Worm (Caenorhabditis elegans) whole organism, late embryonic: ENCODE measurements around the gene nspb-12.

Source experiments
- C38D4.7 ChIP-seq: fragments of 200-800 bp; sonication (Bioruptor generic); optimal IDR thresholded peaks from 2 replicates; lab custom pipeline; 2018; ENCODE audit warnings: mild to moderate bottlenecking, missing genetic modification characterization, moderate library complexity, missing compliant biosample characterization
- F13H6.1 ChIP-seq: sonication (generic microtip); optimal IDR thresholded peaks from 2 replicates; lab custom pipeline; 2016; ENCODE audit warnings: missing genetic modification characterization, missing compliant biosample characterization
- K02D7.2 ChIP-seq: sonication (generic microtip); optimal IDR thresholded peaks from 2 replicates; lab custom pipeline; 2017; ENCODE audit warnings: mild to moderate bottlenecking, missing genetic modification characterization, missing compliant biosample characterization
- Y22D7AL.16 ChIP-seq: sonication (generic microtip); optimal IDR thresholded peaks from 2 replicates; lab custom pipeline; 2016; ENCODE audit warnings: missing genetic modification characterization, missing compliant biosample characterization
- ahr-1 ChIP-seq: sonication (generic microtip); optimal IDR thresholded peaks from 2 replicates; lab custom pipeline; 2016; ENCODE audit warnings: missing genetic modification characterization, missing compliant biosample characterization
- ceh-14 ChIP-seq: sonication (generic microtip); optimal IDR thresholded peaks from 2 replicates; lab custom pipeline; 2016; ENCODE audit warnings: missing genotype, missing genetic modification characterization, missing compliant biosample characterization
- ceh-18 ChIP-seq: sonication (generic microtip); optimal IDR thresholded peaks from 2 replicates; lab custom pipeline; 2016; ENCODE audit warnings: missing genetic modification characterization, missing compliant biosample characterization
- ceh-19 ChIP-seq: fragments of 200-800 bp; sonication (Bioruptor generic); optimal IDR thresholded peaks from 2 replicates; lab custom pipeline; 2018; ENCODE audit warnings: mild to moderate bottlenecking, missing genetic modification characterization, missing compliant biosample characterization
- ceh-2 ChIP-seq: sonication (generic microtip); optimal IDR thresholded peaks from 2 replicates; lab custom pipeline; 2016; ENCODE audit warnings: missing genotype, missing genetic modification characterization, missing compliant biosample characterization
- ceh-30 ChIP-seq: fragments of 150-350 bp; optimal IDR thresholded peaks from 2 replicates; lab custom pipeline; 2014; ENCODE audit warnings: missing biosample characterization, missing genetic modification characterization
- ceh-31 ChIP-seq: sonication (generic microtip); optimal IDR thresholded peaks from 2 replicates; lab custom pipeline; 2016; ENCODE audit warnings: missing genetic modification characterization, missing compliant biosample characterization
- ceh-34 ChIP-seq: sonication (generic microtip); optimal IDR thresholded peaks from 2 replicates; lab custom pipeline; 2016; ENCODE audit warnings: mild to moderate bottlenecking, missing genetic modification characterization, missing compliant biosample characterization
- ceh-48 ChIP-seq: sonication (generic microtip); optimal IDR thresholded peaks from 2 replicates; lab custom pipeline; 2016; ENCODE audit warnings: missing genetic modification characterization, inconsistent platforms, missing compliant biosample characterization
- dmd-4 ChIP-seq: sonication (generic microtip); optimal IDR thresholded peaks from 2 replicates; lab custom pipeline; 2016; ENCODE audit warnings: borderline replicate concordance, missing genetic modification characterization, missing compliant biosample characterization
- elt-2 ChIP-seq: sonication (generic microtip); optimal IDR thresholded peaks from 2 replicates; lab custom pipeline; 2016; ENCODE audit warnings: missing genetic modification reagents, missing genetic modification characterization, missing compliant biosample characterization
- elt-4 ChIP-seq: sonication (generic microtip); optimal IDR thresholded peaks from 2 replicates; lab custom pipeline; 2016; ENCODE audit warnings: missing genetic modification characterization, missing compliant biosample characterization
- ets-4 ChIP-seq: sonication (generic microtip); optimal IDR thresholded peaks from 2 replicates; lab custom pipeline; 2016; ENCODE audit warnings: missing genetic modification characterization, missing compliant biosample characterization
- eyg-1 ChIP-seq: sonication (generic microtip); optimal IDR thresholded peaks from 2 replicates; lab custom pipeline; 2016; ENCODE audit warnings: missing genotype, missing genetic modification characterization, missing compliant biosample characterization
- fkh-6 ChIP-seq: sonication (generic microtip); optimal IDR thresholded peaks from 2 replicates; lab custom pipeline; 2016; ENCODE audit warnings: missing genetic modification characterization, missing compliant biosample characterization
- gmeb-2 ChIP-seq: sonication (generic microtip); optimal IDR thresholded peaks from 2 replicates; lab custom pipeline; 2016; ENCODE audit warnings: missing genetic modification characterization, inconsistent platforms, missing compliant biosample characterization
- hlh-6 ChIP-seq: sonication (generic microtip); optimal IDR thresholded peaks from 2 replicates; lab custom pipeline; 2016; ENCODE audit warnings: missing genotype, missing genetic modification characterization, missing compliant biosample characterization
- lin-11 ChIP-seq: fragments of 200-800 bp; sonication (Bioruptor generic); optimal IDR thresholded peaks from 2 replicates; lab custom pipeline; 2018; ENCODE audit warnings: mild to moderate bottlenecking, missing genetic modification characterization, missing compliant biosample characterization
- mec-3 ChIP-seq: sonication (generic microtip); optimal IDR thresholded peaks from 2 replicates; lab custom pipeline; 2016; ENCODE audit warnings: borderline replicate concordance, missing genetic modification characterization, missing compliant biosample characterization
- nhr-232 ChIP-seq: sonication (generic microtip); optimal IDR thresholded peaks from 2 replicates; lab custom pipeline; 2016; ENCODE audit warnings: missing genetic modification characterization, missing compliant biosample characterization
- npax-4 ChIP-seq: sonication (generic microtip); optimal IDR thresholded peaks from 2 replicates; lab custom pipeline; 2016; ENCODE audit warnings: missing genetic modification characterization, missing compliant biosample characterization
- odd-2 ChIP-seq: sonication (generic microtip); optimal IDR thresholded peaks from 2 replicates; lab custom pipeline; 2017; ENCODE audit warnings: antibody characterized with exemption, mild to moderate bottlenecking, missing genetic modification characterization, missing compliant biosample characterization
- pag-3 ChIP-seq: sonication (generic microtip); optimal IDR thresholded peaks from 2 replicates; lab custom pipeline; 2016; ENCODE audit warnings: missing compliant biosample characterization, missing genetic modification characterization, borderline replicate concordance
- pat-9 ChIP-seq: fragments of 200-800 bp; sonication (Bioruptor generic); optimal IDR thresholded peaks from 2 replicates; lab custom pipeline; 2018; ENCODE audit warnings: mild to moderate bottlenecking, missing genetic modification characterization, moderate library complexity, missing compliant biosample characterization
- pha-2 ChIP-seq: sonication (generic microtip); optimal IDR thresholded peaks from 2 replicates; lab custom pipeline; 2017; ENCODE audit warnings: mild to moderate bottlenecking, missing genetic modification characterization, missing compliant biosample characterization
- pros-1 ChIP-seq: fragments of 150-350 bp; optimal IDR thresholded peaks from 2 replicates; lab custom pipeline; 2014; ENCODE audit warnings: missing biosample characterization, missing genetic modification reagents, missing genetic modification characterization
- ref-2 ChIP-seq: sonication (generic microtip); optimal IDR thresholded peaks from 2 replicates; lab custom pipeline; 2016; ENCODE audit warnings: missing genetic modification characterization, missing compliant biosample characterization
- rnt-1 ChIP-seq: sonication (generic microtip); optimal IDR thresholded peaks from 2 replicates; lab custom pipeline; 2016; ENCODE audit warnings: missing genetic modification characterization, missing compliant biosample characterization
- sdc-2 ChIP-seq: sonication (generic microtip); optimal IDR thresholded peaks from 2 replicates; lab custom pipeline; 2016; ENCODE audit warnings: missing genotype, missing genetic modification characterization, missing compliant biosample characterization
- tbx-2 ChIP-seq: sonication (generic microtip); optimal IDR thresholded peaks from 2 replicates; lab custom pipeline; 2016; ENCODE audit warnings: missing genetic modification characterization, missing compliant biosample characterization
- tbx-7 ChIP-seq: sonication (generic microtip); optimal IDR thresholded peaks from 2 replicates; lab custom pipeline; 2016; ENCODE audit warnings: missing genotype, missing genetic modification characterization, missing compliant biosample characterization
- ttx-3 ChIP-seq: sonication (generic microtip); optimal IDR thresholded peaks from 2 replicates; lab custom pipeline; 2016; ENCODE audit warnings: missing genetic modification reagents, missing genetic modification characterization, missing compliant biosample characterization
- unc-55 ChIP-seq: sonication (generic microtip); optimal IDR thresholded peaks from 2 replicates; lab custom pipeline; 2017; ENCODE audit warnings: missing biosample characterization, missing genetic modification reagents, missing genetic modification characterization
- zip-5 ChIP-seq: sonication (generic microtip); optimal IDR thresholded peaks from 2 replicates; lab custom pipeline; 2016; ENCODE audit warnings: missing genetic modification characterization, missing compliant biosample characterization

nspb-12 gene

DNA sequence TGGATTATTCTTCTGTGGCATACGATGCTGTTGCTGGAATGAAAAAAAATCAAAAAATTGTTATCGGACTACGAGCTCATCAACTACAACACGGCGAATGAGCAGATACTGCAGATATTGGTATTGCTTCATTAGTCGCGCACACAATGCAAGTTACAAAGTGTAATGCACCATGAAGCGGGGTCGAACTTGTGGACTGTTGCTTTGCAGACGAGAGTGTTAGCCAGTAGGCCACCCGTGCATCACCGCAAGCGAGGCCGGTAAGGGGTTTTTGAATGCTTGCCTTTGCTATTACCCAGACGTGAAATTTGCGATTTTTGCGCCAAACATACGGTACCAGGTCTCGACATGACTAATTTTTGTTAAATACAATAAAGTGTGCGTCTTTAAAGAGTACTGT, 33.4 kb upstream of the nspb-12 start (continued):
- no peak for TF ChIP-seq elt-4
- TF ChIP-seq dmd-4 = peak; percentile 83
- TF ChIP-seq odd-2 (tag; lab: Kevin White, UChicago) = peak; percentile 65
- TF ChIP-seq tbx-2 (tag; lab: Kevin White, UChicago) = peak; percentile 90
- TF ChIP-seq ttx-3 (tag; lab: Kevin White, UChicago) = peak; percentile 91
- peak; percentile 85 for TF ChIP-seq ets-4 (tag; lab: Kevin White, UChicago)
- peak; percentile 91 for TF ChIP-seq pha-2
- peak; percentile 98 for TF ChIP-seq hlh-6
- peak; percentile 90 for TF ChIP-seq ceh-18 (tag; lab: Kevin White, UChicago)
- no peak for TF ChIP-seq unc-55 (GFP tag; lab: Kevin White, UChicago)
- peak; percentile 92 for TF ChIP-seq ref-2 (tag; lab: Kevin White, UChicago)
- peak; percentile 87 for TF ChIP-seq Y22D7AL.16
- TF ChIP-seq gmeb-2 = peak; percentile 88
- peak; percentile 83 for TF ChIP-seq F13H6.1 (tag; lab: Kevin White, UChicago)
- peak; percentile 77 for TF ChIP-seq zip-5 (tag; lab: Kevin White, UChicago)
- TF ChIP-seq ceh-31 (tag; lab: Kevin White, UChicago) = peak; percentile 57
- peak; percentile 87 for TF ChIP-seq sdc-2
- TF ChIP-seq C38D4.7 (GFP tag; lab: Kevin White, UChicago) = peak; percentile 90
- peak; percentile 10 for TF ChIP-seq ceh-30 (tag; lab: Kevin White, UChicago)
- peak; percentile 88 for TF ChIP-seq ceh-34 (tag; lab: Kevin White, UChicago)
- TF ChIP-seq tbx-7 (tag; lab: Kevin White, UChicago) = peak; percentile 72
- TF ChIP-seq ceh-19 (GFP tag; lab: Kevin White, UChicago) = peak; percentile 91
- TF ChIP-seq pag-3 (tag; lab: Kevin White, UChicago) = no peak
- peak; percentile 97 for TF ChIP-seq pat-9 (tag; lab: Kevin White, UChicago)
- peak; percentile 35 for TF ChIP-seq mec-3
- peak; percentile 91 for TF ChIP-seq eyg-1 (tag; lab: Kevin White, UChicago)
- peak; percentile 95 for TF ChIP-seq nhr-232 (tag; lab: Kevin White, UChicago)
- peak; percentile 82 for TF ChIP-seq ceh-48
- peak; percentile 95 for TF ChIP-seq elt-2 (tag; lab: Kevin White, UChicago)
- TF ChIP-seq ahr-1 (tag; lab: Kevin White, UChicago) = peak; percentile 82
- TF ChIP-seq ceh-2 (tag; lab: Kevin White, UChicago) = peak; percentile 83
- peak; percentile 80 for TF ChIP-seq K02D7.2 (tag; lab: Kevin White, UChicago)

DNA sequence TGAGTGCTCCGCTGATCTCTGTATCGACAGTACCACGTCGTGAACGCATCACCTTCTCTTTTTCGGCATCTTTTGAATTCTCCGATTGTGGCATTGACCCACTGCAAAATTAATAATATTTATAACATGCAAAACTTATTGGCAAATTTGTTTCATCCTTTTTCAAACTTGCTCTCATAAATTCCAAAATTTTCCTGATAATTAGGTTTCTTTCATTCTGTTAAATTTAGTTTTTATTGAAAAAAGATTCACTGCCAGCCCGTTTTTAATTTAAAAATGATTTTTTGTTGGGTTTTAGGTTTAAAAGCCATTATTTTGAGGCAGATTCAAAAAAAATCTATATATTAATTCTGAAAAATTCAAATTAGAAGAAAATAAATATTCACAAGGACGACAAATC, 31.4 kb upstream of the nspb-12 start, which contains the start of gene wdr-37:
wdr-37 (minus strand) TSS at position 101 of the 400 bp plus-strand sequence.
- TF ChIP-seq elt-2 (tag; lab: Kevin White, UChicago) (no peak), fkh-6 (no peak), ceh-2 (tag; lab: Kevin White, UChicago) (no peak), tbx-2 (tag; lab: Kevin White, UChicago) (no peak), rnt-1 (tag; lab: Kevin White, UChicago) (no peak), F13H6.1 (tag; lab: Kevin White, UChicago) (no peak), elt-4 (no peak)

DNA sequence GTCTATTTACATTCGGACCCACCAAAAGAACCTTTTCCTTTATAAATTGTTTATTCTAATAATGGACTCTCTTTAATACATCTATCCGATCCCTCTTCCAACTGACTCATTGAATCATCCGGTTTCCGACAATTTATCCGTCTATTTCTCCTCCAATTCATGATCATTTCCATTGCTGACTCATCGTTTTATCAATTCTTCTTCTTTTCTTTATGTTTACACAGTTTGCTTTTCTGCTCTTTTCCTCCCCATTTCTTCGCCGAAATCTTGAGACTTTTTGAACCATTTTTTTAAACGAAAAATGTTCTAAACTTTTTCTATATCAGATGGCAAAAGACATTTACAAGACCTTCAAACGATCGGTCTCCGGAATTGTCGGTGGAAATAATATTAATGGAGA, 26.9 kb upstream of the nspb-12 start, which contains the start of gene ced-6:
ced-6 (plus strand) TSS at position 327 of the 400 bp plus-strand sequence.
- no peak for TF ChIP-seq fkh-6
- TF ChIP-seq elt-2 (tag; lab: Kevin White, UChicago) = no peak
- no peak for TF ChIP-seq pros-1 (tag; lab: Kevin White, UChicago)
- no peak for TF ChIP-seq npax-4 (tag; lab: Kevin White, UChicago)
- TF ChIP-seq ceh-34 (tag; lab: Kevin White, UChicago) = no peak
- TF ChIP-seq lin-11 (tag; lab: Kevin White, UChicago) = no peak
- TF ChIP-seq ceh-14 (tag; lab: Kevin White, UChicago) = no peak
